Fruit fly (Drosophila melanogaster) whole organism, embryonic: ENCODE data around the gene odd.

ENCODE experiments used
- Ada2b ChIP-seq: fragments of 200-800 bp; sonication (Bioruptor generic); IDR thresholded peaks from 2 replicates; pipeline ENCODE4 v1.3.6; 2022; ENCODE audit warnings: missing biosample characterization, missing genetic modification characterization
- BEAF-32 ChIP-seq: fragments of 200-800 bp; sonication (Bioruptor generic); optimal IDR thresholded peaks from 3 replicates; lab custom pipeline; 2017; ENCODE audit warnings: missing biosample characterization, missing genetic modification characterization, mild to moderate bottlenecking, moderate library complexity, missing genetic modification reagents
- CG11504 ChIP-seq: fragments of 200-800 bp; sonication (Bioruptor generic); optimal IDR thresholded peaks from 3 replicates; lab custom pipeline; 2019; ENCODE audit warnings: missing biosample characterization, mild to moderate bottlenecking, missing genetic modification characterization, moderate library complexity
- CG12299 ChIP-seq: fragments of 200-800 bp; sonication (Bioruptor generic); optimal IDR thresholded peaks from 2 replicates; lab custom pipeline; 2018; ENCODE audit warnings: missing biosample characterization, mild to moderate bottlenecking, missing genetic modification characterization
- CG14860 ChIP-seq: fragments of 200-800 bp; sonication (Bioruptor generic); IDR thresholded peaks from 3 replicates; pipeline ENCODE4 v1.3.6; 2022; ENCODE audit warnings: missing biosample characterization, missing genetic modification characterization; ENCODE audit not compliant: partially characterized antibody
- CG15011 ChIP-seq: fragments of 200-800 bp; sonication (Bioruptor generic); optimal IDR thresholded peaks from 3 replicates; lab custom pipeline; 2018; ENCODE audit warnings: missing biosample characterization, mild to moderate bottlenecking, missing genetic modification characterization
- CG1647 ChIP-seq: fragments of 200-800 bp; sonication (Bioruptor generic); optimal IDR thresholded peaks from 3 replicates; lab custom pipeline; 2016; ENCODE audit warnings: missing biosample characterization, missing genetic modification characterization
- CG18619 ChIP-seq: fragments of 200-800 bp; sonication (Bioruptor generic); optimal IDR thresholded peaks from 3 replicates; lab custom pipeline; 2017; ENCODE audit warnings: missing biosample characterization, mild to moderate bottlenecking, missing genetic modification characterization
- CG2116 ChIP-seq: fragments of 200-800 bp; sonication (Bioruptor generic); optimal IDR thresholded peaks from 3 replicates; lab custom pipeline; 2018; ENCODE audit warnings: missing biosample characterization, mild to moderate bottlenecking, missing genetic modification characterization
- CG30020 ChIP-seq: fragments of 200-800 bp; optimal IDR thresholded peaks from 2 replicates; lab custom pipeline; 2019; ENCODE audit warnings: missing biosample characterization, mild to moderate bottlenecking, missing genetic modification characterization, moderate library complexity
- CG31388 ChIP-seq: fragments of 200-800 bp; sonication (Bioruptor generic); optimal IDR thresholded peaks from 2 replicates; lab custom pipeline; 2016; ENCODE audit warnings: missing biosample characterization, missing genetic modification characterization
- CG33557 ChIP-seq: fragments of 200-800 bp; sonication (Bioruptor generic); optimal IDR thresholded peaks from 2 replicates; lab custom pipeline; 2019; ENCODE audit warnings: missing biosample characterization, mild to moderate bottlenecking, missing genetic modification characterization, moderate library complexity
- CG34224 ChIP-seq: fragments of 200-800 bp; sonication (Bioruptor generic); IDR thresholded peaks from 3 replicates; pipeline ENCODE4 v1.3.6; 2022; ENCODE audit warnings: missing biosample characterization, missing genetic modification characterization; ENCODE audit not compliant: partially characterized antibody
- CG5180 ChIP-seq: fragments of 200-800 bp; sonication (Bioruptor generic); optimal IDR thresholded peaks from 3 replicates; lab custom pipeline; 2017; ENCODE audit warnings: missing biosample characterization, missing genetic modification characterization, mild to moderate bottlenecking, moderate library complexity, missing genetic modification reagents
- CG6689 ChIP-seq: fragments of 200-800 bp; sonication (Bioruptor generic); IDR thresholded peaks from 2 replicates; pipeline ENCODE4 v1.3.6; 2022; ENCODE audit warnings: missing biosample characterization, missing genetic modification characterization
- CG7839 ChIP-seq: fragments of 200-800 bp; sonication (Bioruptor generic); optimal IDR thresholded peaks from 3 replicates; lab custom pipeline; 2018; ENCODE audit warnings: missing biosample characterization, mild to moderate bottlenecking, missing genetic modification characterization, moderate library complexity
- CG7928 ChIP-seq: fragments of 200-800 bp; sonication (Bioruptor generic); optimal IDR thresholded peaks from 2 replicates; lab custom pipeline; 2017; ENCODE audit warnings: missing biosample characterization, mild to moderate bottlenecking, missing genetic modification characterization
- CG9797 ChIP-seq: fragments of 200-800 bp; sonication (Bioruptor generic); optimal IDR thresholded peaks from 3 replicates; lab custom pipeline; 2018; ENCODE audit warnings: missing biosample characterization, mild to moderate bottlenecking, missing genetic modification characterization
- CG9932 ChIP-seq: fragments of 200-800 bp; sonication (Bioruptor generic); IDR thresholded peaks from 2 replicates; pipeline ENCODE4 v1.3.6; 2022; ENCODE audit warnings: missing biosample characterization, missing genetic modification characterization
- Deaf1 ChIP-seq: fragments of 200-800 bp; optimal IDR thresholded peaks from 3 replicates; lab custom pipeline; 2019; ENCODE audit warnings: missing biosample characterization, mild to moderate bottlenecking, missing genetic modification characterization, moderate library complexity
- Dip2 ChIP-seq: fragments of 200-800 bp; sonication (Bioruptor generic); IDR thresholded peaks from 2 replicates; pipeline ENCODE4 v1.3.6; 2022; ENCODE audit warnings: missing biosample characterization, missing genetic modification characterization
- Dll ChIP-seq: fragments of 200-800 bp; sonication (Bioruptor generic); IDR thresholded peaks from 4 replicates; pipeline ENCODE4 v1.3.6; 2022; ENCODE audit warnings: missing biosample characterization, missing genetic modification characterization; ENCODE audit not compliant: partially characterized antibody
- Drgx ChIP-seq: fragments of 200-800 bp; sonication (Bioruptor generic); IDR thresholded peaks from 2 replicates; pipeline ENCODE4 v1.3.6; 2022; ENCODE audit warnings: missing biosample characterization, missing genetic modification characterization
- ERR ChIP-seq: fragments of 200-800 bp; sonication (Bioruptor generic); optimal IDR thresholded peaks from 2 replicates; lab custom pipeline; 2016; ENCODE audit warnings: missing biosample characterization, missing genetic modification characterization
- Ets97D ChIP-seq: fragments of 200-800 bp; sonication (Bioruptor generic); optimal IDR thresholded peaks from 3 replicates; lab custom pipeline; 2016; ENCODE audit warnings: missing biosample characterization, missing genetic modification characterization
- Fer1 ChIP-seq: fragments of 200-800 bp; sonication (Bioruptor generic); optimal IDR thresholded peaks from 2 replicates; lab custom pipeline; 2017; ENCODE audit warnings: missing biosample characterization, mild to moderate bottlenecking, missing genetic modification characterization
- Hr39 ChIP-seq: fragments of >200 bp; optimal IDR thresholded peaks from 2 replicates; lab custom pipeline; 2017
- Hsf ChIP-seq: fragments of 200-800 bp; sonication (Bioruptor generic); optimal IDR thresholded peaks from 3 replicates; lab custom pipeline; 2016; ENCODE audit warnings: missing biosample characterization, missing genetic modification characterization
- Nf-YA ChIP-seq: fragments of 200-800 bp; sonication (Bioruptor generic); IDR thresholded peaks from 2 replicates; pipeline ENCODE4 v1.3.6; 2022; ENCODE audit warnings: missing biosample characterization, missing genetic modification characterization
- Nf-YB ChIP-seq: fragments of 200-800 bp; sonication (Bioruptor generic); optimal IDR thresholded peaks from 3 replicates; lab custom pipeline; 2019; ENCODE audit warnings: missing biosample characterization, mild to moderate bottlenecking, missing genetic modification characterization, moderate library complexity
- Sin3A ChIP-seq: fragments of >200 bp; optimal IDR thresholded peaks from 2 replicates; lab custom pipeline; 2018
- Sox102F ChIP-seq: fragments of 200-800 bp; sonication (Bioruptor generic); optimal IDR thresholded peaks from 2 replicates; lab custom pipeline; 2018; ENCODE audit warnings: missing biosample characterization, mild to moderate bottlenecking, missing genetic modification characterization, moderate library complexity
- Spps ChIP-seq: fragments of 200-800 bp; sonication (Bioruptor generic); optimal IDR thresholded peaks from 2 replicates; lab custom pipeline; 2018; ENCODE audit warnings: missing biosample characterization, mild to moderate bottlenecking, missing genetic modification characterization
- Sry-β ChIP-seq: fragments of 200-800 bp; sonication (Bioruptor generic); optimal IDR thresholded peaks from 2 replicates; lab custom pipeline; 2018; ENCODE audit warnings: missing biosample characterization, mild to moderate bottlenecking, missing genetic modification characterization, moderate library complexity
- Vsx1 ChIP-seq: fragments of 200-800 bp; sonication (Bioruptor generic); optimal IDR thresholded peaks from 2 replicates; lab custom pipeline; 2017; ENCODE audit warnings: missing biosample characterization, mild to moderate bottlenecking, missing genetic modification characterization, missing genetic modification reagents
- ap ChIP-seq: fragments of 200-800 bp; sonication (Bioruptor generic); IDR thresholded peaks from 2 replicates; pipeline ENCODE4 v1.3.6; 2022; ENCODE audit warnings: missing biosample characterization, missing genetic modification characterization
- croc ChIP-seq: fragments of 200-800 bp; sonication (Bioruptor generic); conservative IDR thresholded peaks from 3 replicates; pipeline ENCODE4 v1.3.6; 2022; ENCODE audit warnings: missing biosample characterization, missing genetic modification characterization
- cwo ChIP-seq: fragments of 200-800 bp; sonication (Bioruptor generic); optimal IDR thresholded peaks from 3 replicates; lab custom pipeline; 2017; ENCODE audit warnings: missing biosample characterization, missing genetic modification characterization, mild to moderate bottlenecking, moderate library complexity, missing genetic modification reagents
- dati ChIP-seq: fragments of 200-800 bp; sonication (Bioruptor generic); IDR thresholded peaks from 2 replicates; pipeline ENCODE4 v1.3.6; 2022; ENCODE audit warnings: missing biosample characterization, missing genetic modification characterization
- kah ChIP-seq: fragments of 200-800 bp; sonication (Bioruptor generic); optimal IDR thresholded peaks from 2 replicates; lab custom pipeline; 2018; ENCODE audit warnings: missing biosample characterization, mild to moderate bottlenecking, missing genetic modification characterization
- lbe ChIP-seq: fragments of 200-800 bp; sonication (Bioruptor generic); optimal IDR thresholded peaks from 2 replicates; lab custom pipeline; 2016; ENCODE audit warnings: missing biosample characterization, mild to moderate bottlenecking, missing genetic modification characterization
- mirr ChIP-seq: fragments of 200-800 bp; sonication (Bioruptor generic); optimal IDR thresholded peaks from 3 replicates; lab custom pipeline; 2018; ENCODE audit warnings: missing biosample characterization, mild to moderate bottlenecking, missing genetic modification characterization
- peb ChIP-seq: fragments of 200-800 bp; sonication (Bioruptor generic); IDR thresholded peaks from 2 replicates; pipeline ENCODE4 v1.3.6; 2022; ENCODE audit warnings: missing biosample characterization, missing genetic modification characterization
- pho ChIP-seq: fragments of 200-800 bp; sonication (Bioruptor generic); optimal IDR thresholded peaks from 2 replicates; lab custom pipeline; 2016; ENCODE audit warnings: missing biosample characterization, missing genetic modification characterization
- pnt ChIP-seq: fragments of 200-800 bp; sonication (Bioruptor generic); optimal IDR thresholded peaks from 3 replicates; lab custom pipeline; 2016; ENCODE audit warnings: missing biosample characterization, missing genetic modification characterization
- psq ChIP-seq: fragments of 200-800 bp; sonication (Bioruptor generic); optimal IDR thresholded peaks from 2 replicates; lab custom pipeline; 2017; ENCODE audit warnings: missing biosample characterization, missing genetic modification characterization
- sens-2 ChIP-seq: fragments of 200-800 bp; sonication (Bioruptor generic); IDR thresholded peaks from 2 replicates; pipeline ENCODE4 v1.3.6; 2022; ENCODE audit warnings: missing biosample characterization, missing genetic modification characterization
- sima ChIP-seq: fragments of 200-800 bp; sonication (Bioruptor generic); optimal IDR thresholded peaks from 2 replicates; lab custom pipeline; 2016; ENCODE audit warnings: missing biosample characterization, missing genetic modification characterization
- tup ChIP-seq: fragments of 200-800 bp; sonication (Bioruptor generic); optimal IDR thresholded peaks from 2 replicates; lab custom pipeline; 2016; ENCODE audit warnings: missing biosample characterization, mild to moderate bottlenecking, missing genetic modification characterization, moderate library complexity
- unc-4 ChIP-seq: fragments of 200-800 bp; sonication (Bioruptor generic); IDR thresholded peaks from 2 replicates; pipeline ENCODE4 v1.3.6; 2022; ENCODE audit warnings: missing biosample characterization, missing genetic modification characterization; ENCODE audit not compliant: partially characterized antibody
- usp ChIP-seq: fragments of >200 bp; optimal IDR thresholded peaks from 2 replicates; lab custom pipeline; 2017; ENCODE audit warnings: missing biosample characterization, missing genetic modification characterization

Gene odd

dm6 chr2L:3573172-3573755, 33.3 kb downstream of the odd start (continued):
- no peak for TF ChIP-seq usp
- TF ChIP-seq CG6689 (GFP tag; lab: Robert Waterston, UW) = peak; percentile 69
- no peak for TF ChIP-seq Deaf1 (tag; lab: Kevin White, UChicago)
- TF ChIP-seq CG15011 (GFP tag; lab: Kevin White, UChicago) = peak; percentile 39
- TF ChIP-seq Dip2 (GFP tag; lab: Robert Waterston, UW) = no peak
- TF ChIP-seq Sry-β (GFP tag; lab: Kevin White, UChicago) = no peak
- TF ChIP-seq unc-4 (GFP tag; lab: Robert Waterston, UW) = no peak
- TF ChIP-seq croc (GFP tag; lab: Robert Waterston, UW) = peak; percentile 60; the same call in 2 of the 3 replicates
- TF ChIP-seq sens-2 (GFP tag; lab: Robert Waterston, UW) = no peak
- no peak for TF ChIP-seq Dll
- TF ChIP-seq kah = peak; percentile 21
- no peak for TF ChIP-seq Ets97D (GFP tag; lab: Kevin White, UChicago)
- peak; percentile 77 for TF ChIP-seq Sox102F (GFP tag; lab: Kevin White, UChicago)
- TF ChIP-seq tup = no peak
- no peak for TF ChIP-seq ap (GFP tag; lab: Robert Waterston, UW)
- no peak for TF ChIP-seq Hr39 (lab: Kevin White, UChicago)
- TF ChIP-seq CG14860 = no peak
- TF ChIP-seq sima (GFP tag; lab: Kevin White, UChicago) = no peak
- peak; percentile 63 for TF ChIP-seq Fer1 (GFP tag; lab: Kevin White, UChicago)
- no peak for TF ChIP-seq CG34224 (GFP tag; lab: Robert Waterston, UW)
- no peak for TF ChIP-seq mirr (GFP tag; lab: Kevin White, UChicago)
- peak; percentile 56 for TF ChIP-seq pnt (GFP tag; lab: Kevin White, UChicago)
- TF ChIP-seq peb = peak; percentile 44; the same call in 1 of the 2 replicates
- TF ChIP-seq psq = peak; percentile 28
- TF ChIP-seq CG12299 (tag; lab: Kevin White, UChicago) = no peak
- peak; percentile 49 for TF ChIP-seq Hsf (GFP tag; lab: Kevin White, UChicago)
- TF ChIP-seq CG5180 = peak; percentile 42
- TF ChIP-seq Drgx (GFP tag; lab: Robert Waterston, UW) = no peak
- TF ChIP-seq Sin3A (lab: Kevin White, UChicago) = no peak
- TF ChIP-seq CG1647 (GFP tag; lab: Kevin White, UChicago) = no peak
- TF ChIP-seq CG7928 (GFP tag; lab: Kevin White, UChicago) = no peak
- no peak for TF ChIP-seq CG9932 (GFP tag; lab: Robert Waterston, UW)
- TF ChIP-seq Spps = peak; percentile 58
- no peak for TF ChIP-seq pho (GFP tag; lab: Kevin White, UChicago)
- peak; percentile 52; the same call in 1 of the 2 replicates for TF ChIP-seq dati
- peak; percentile 2 for TF ChIP-seq CG30020
- peak; percentile 78 for TF ChIP-seq CG7839 (tag; lab: Kevin White, UChicago)
- TF ChIP-seq BEAF-32 (GFP tag; lab: Kevin White, UChicago) = no peak
- TF ChIP-seq CG2116 = peak; percentile 19
- no peak; the same call in 1 of the 2 replicates for TF ChIP-seq Nf-YA
- no peak for TF ChIP-seq lbe (GFP tag; lab: Kevin White, UChicago)
- peak; percentile 53 for TF ChIP-seq CG33557 (GFP tag; lab: Kevin White, UChicago)
- no peak for TF ChIP-seq CG9797 (GFP tag; lab: Kevin White, UChicago)
- TF ChIP-seq CG11504 = peak; percentile 81
- TF ChIP-seq Ada2b (GFP tag; lab: Robert Waterston, UW) = peak; percentile 47
- TF ChIP-seq CG18619 (GFP tag; lab: Kevin White, UChicago) = peak; percentile 34
- TF ChIP-seq cwo = no peak
- no peak for TF ChIP-seq CG31388
- no peak for TF ChIP-seq ERR
- no peak for TF ChIP-seq Nf-YB
- TF ChIP-seq Vsx1 (GFP tag; lab: Kevin White, UChicago) = peak; percentile 93
